Worm (Caenorhabditis elegans) whole organism, L2 larva: ENCODE data around the gene T28D6.6.

Experiments used
- aly-2 ChIP-seq: fragments of 150-350 bp; optimal IDR thresholded peaks from 2 replicates; lab custom pipeline; 2014; ENCODE audit warnings: missing biosample characterization, missing genetic modification characterization
- ama-1 ChIP-seq: fragments of 150-350 bp; optimal IDR thresholded peaks from 2 replicates; lab custom pipeline; 2018; ENCODE audit warnings: inconsistent platforms
- egl-27 ChIP-seq: sonication (generic microtip); optimal IDR thresholded peaks from 3 replicates; lab custom pipeline; 2017; ENCODE audit warnings: missing biosample characterization, missing genetic modification reagents, missing genetic modification characterization
- elt-1 ChIP-seq: fragments of 150-350 bp; optimal IDR thresholded peaks from 2 replicates; lab custom pipeline; 2014; ENCODE audit warnings: missing biosample characterization, missing genetic modification characterization
- elt-3 ChIP-seq: sonication (generic microtip); optimal IDR thresholded peaks from 2 replicates; lab custom pipeline; 2017; ENCODE audit warnings: missing biosample characterization, missing genetic modification characterization
- fos-1 ChIP-seq: fragments of 150-350 bp; optimal IDR thresholded peaks from 2 replicates; lab custom pipeline; 2014; ENCODE audit warnings: missing biosample characterization, missing genetic modification characterization
- lin-11 ChIP-seq: fragments of 150-350 bp; sonication (generic microtip); optimal IDR thresholded peaks from 2 replicates; lab custom pipeline; 2014; ENCODE audit warnings: missing biosample characterization, missing genetic modification characterization, inconsistent platforms, mixed read lengths
- lin-13 ChIP-seq: fragments of 150-350 bp; optimal IDR thresholded peaks from 2 replicates; lab custom pipeline; 2014; ENCODE audit warnings: missing biosample characterization, missing genetic modification reagents, missing genetic modification characterization
- mab-5 ChIP-seq: fragments of 150-350 bp; optimal IDR thresholded peaks from 2 replicates; lab custom pipeline; 2014; ENCODE audit warnings: missing biosample characterization, missing genetic modification characterization
- mbf-1 ChIP-seq: sonication (generic microtip); optimal IDR thresholded peaks from 2 replicates; lab custom pipeline; 2017; ENCODE audit warnings: missing biosample characterization, missing genetic modification characterization
- nhr-11 ChIP-seq: fragments of 150-350 bp; optimal IDR thresholded peaks from 2 replicates; lab custom pipeline; 2014; ENCODE audit warnings: missing biosample characterization, missing genetic modification characterization
- nhr-237 ChIP-seq: fragments of 150-350 bp; optimal IDR thresholded peaks from 2 replicates; lab custom pipeline; 2014; ENCODE audit warnings: missing biosample characterization, missing genetic modification characterization
- snpc-4 ChIP-seq: fragments of 150-350 bp; optimal IDR thresholded peaks from 2 replicates; lab custom pipeline; 2014; ENCODE audit warnings: missing biosample characterization, missing genetic modification characterization
- unc-62 ChIP-seq: fragments of 150-350 bp; optimal IDR thresholded peaks from 2 replicates; lab custom pipeline; 2014; ENCODE audit warnings: missing biosample characterization, missing genetic modification reagents, missing genetic modification characterization

- TF ChIP-seq lin-11 (tag; lab: Kevin White, UChicago): no peak
- no peak for TF ChIP-seq lin-13 (GFP tag; lab: Kevin White, UChicago)
- no peak for TF ChIP-seq nhr-237 (tag; lab: Kevin White, UChicago)
- TF ChIP-seq egl-27 (tag; lab: Kevin White, UChicago): no peak
- no peak for TF ChIP-seq unc-62 (GFP tag; lab: Kevin White, UChicago)
- TF ChIP-seq ama-1 (lab: Kevin White, UChicago): no peak
- TF ChIP-seq snpc-4 (tag; lab: Kevin White, UChicago): no peak
- no peak for TF ChIP-seq mbf-1
- TF ChIP-seq elt-3 (tag; lab: Kevin White, UChicago): no peak
- TF ChIP-seq nhr-11 (tag; lab: Kevin White, UChicago): no peak
- no peak for TF ChIP-seq fos-1 (tag; lab: Kevin White, UChicago)
- no peak for TF ChIP-seq mab-5 (tag; lab: Kevin White, UChicago)
- no peak for TF ChIP-seq aly-2 (tag; lab: Kevin White, UChicago)
- TF ChIP-seq elt-1: no peak
Observed at ce11 chrIII:11343041-11343440, at the start of gene T28D6.6, which contains the start of gene pen-2.
